Worm (Caenorhabditis elegans) whole organism, midembryonic: ENCODE results near the gene nra-1.

Source experiments
- T22C8.4 ChIP-seq: fragments of 200-800 bp; sonication (Bioruptor generic); IDR thresholded peaks from 2 replicates; pipeline ENCODE4 v1.3.6; 2022; ENCODE audit warnings: missing genetic modification characterization, missing compliant biosample characterization
- cog-1 ChIP-seq: sonication (generic microtip); optimal IDR thresholded peaks from 2 replicates; lab custom pipeline; 2016; ENCODE audit warnings: missing genetic modification characterization, missing compliant biosample characterization
- flt-1 ChIP-seq: fragments of 200-800 bp; sonication (Bioruptor generic); IDR thresholded peaks from 2 replicates; pipeline ENCODE4 v1.3.6; 2022; ENCODE audit warnings: missing genetic modification characterization, missing compliant biosample characterization
- klf-2 ChIP-seq: fragments of 200-800 bp; sonication (Bioruptor generic); conservative IDR thresholded peaks from 2 replicates; pipeline ENCODE4 v1.3.6; 2022; ENCODE audit warnings: missing genetic modification reagents, missing genetic modification characterization, missing compliant biosample characterization
- med-1 ChIP-seq: sonication (generic microtip); optimal IDR thresholded peaks from 2 replicates; lab custom pipeline; 2017; ENCODE audit warnings: missing genetic modification characterization, mild to moderate bottlenecking, missing compliant biosample characterization, antibody characterized with exemption, missing genetic modification reagents; ENCODE audit not compliant: insufficient read depth
- ztf-23 ChIP-seq: fragments of 200-800 bp; sonication (Bioruptor generic); IDR thresholded peaks from 2 replicates; pipeline ENCODE4 v1.3.6; 2022; ENCODE audit warnings: missing genetic modification reagents, missing genetic modification characterization, missing compliant biosample characterization
- ztf-29 ChIP-seq: fragments of 200-800 bp; sonication (Bioruptor generic); IDR thresholded peaks from 2 replicates; pipeline ENCODE4 v1.3.6; 2022; ENCODE audit warnings: missing genetic modification reagents, missing genetic modification characterization, missing compliant biosample characterization

DNA sequence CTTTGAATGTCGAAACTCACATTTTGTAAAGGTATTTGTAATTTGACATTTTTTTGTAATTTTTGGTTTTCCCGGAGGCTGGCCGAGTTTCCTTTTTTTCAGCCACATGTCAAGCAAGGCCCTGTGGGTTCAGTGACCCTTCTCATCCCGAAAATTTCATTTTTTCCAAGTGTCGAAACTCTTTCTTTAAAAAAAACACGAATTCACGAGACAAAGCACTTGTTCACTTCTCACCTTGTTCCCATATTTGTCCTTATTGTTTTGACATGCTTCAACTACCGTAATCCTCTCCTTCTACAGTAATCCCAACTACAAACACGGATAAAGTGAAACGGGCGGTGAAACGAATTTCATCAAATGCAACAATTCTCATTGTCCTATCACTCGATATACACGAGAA, 8.7 kb downstream of the nra-1 start, which contains the start of gene lhfp-4:
- TF ChIP-seq flt-1 (GFP tag; lab: Robert Waterston, UW), result no peak
- TF ChIP-seq med-1 (GFP tag; lab: Kevin White, UChicago), result no peak
- TF ChIP-seq cog-1 (tag; lab: Kevin White, UChicago), result no peak
- TF ChIP-seq klf-2, result no peak
- no peak for TF ChIP-seq ztf-29 (GFP tag; lab: Robert Waterston, UW)
- no peak for TF ChIP-seq T22C8.4 (GFP tag; lab: Robert Waterston, UW)
- TF ChIP-seq ztf-23 (GFP tag; lab: Robert Waterston, UW), result no peak
